Fruit fly (Drosophila melanogaster) whole organism, embryonic: ENCODE measurements around the gene CG16790.

Source experiments
- Antp ChIP-seq: fragments of 200-800 bp; sonication (Bioruptor generic); optimal IDR thresholded peaks from 3 replicates; lab custom pipeline; 2016; ENCODE audit warnings: missing biosample characterization, missing genetic modification characterization
- BEAF-32 ChIP-seq: fragments of 200-800 bp; sonication (Bioruptor generic); optimal IDR thresholded peaks from 3 replicates; lab custom pipeline; 2017; ENCODE audit warnings: missing biosample characterization, missing genetic modification characterization, mild to moderate bottlenecking, moderate library complexity, missing genetic modification reagents
- Blimp-1 ChIP-seq: fragments of 200-800 bp; sonication (Bioruptor generic); optimal IDR thresholded peaks from 3 replicates; lab custom pipeline; 2018; ENCODE audit warnings: missing biosample characterization, missing genetic modification characterization, mild to moderate bottlenecking, moderate library complexity, missing genetic modification reagents
- CG10462 ChIP-seq: fragments of 200-800 bp; sonication (Bioruptor generic); optimal IDR thresholded peaks from 2 replicates; lab custom pipeline; 2016; ENCODE audit warnings: missing biosample characterization, missing genetic modification characterization
- CG11504 ChIP-seq: fragments of 200-800 bp; sonication (Bioruptor generic); optimal IDR thresholded peaks from 3 replicates; lab custom pipeline; 2019; ENCODE audit warnings: missing biosample characterization, mild to moderate bottlenecking, missing genetic modification characterization, moderate library complexity
- CG12769 ChIP-seq: fragments of 200-800 bp; sonication (Bioruptor generic); optimal IDR thresholded peaks from 2 replicates; lab custom pipeline; 2019; ENCODE audit warnings: missing biosample characterization, mild to moderate bottlenecking, missing genetic modification characterization, moderate library complexity
- CG13775 ChIP-seq: fragments of 200-800 bp; sonication (Bioruptor generic); optimal IDR thresholded peaks from 3 replicates; lab custom pipeline; 2017; ENCODE audit warnings: missing biosample characterization, mild to moderate bottlenecking, missing genetic modification characterization
- CG14014 ChIP-seq: fragments of 200-800 bp; sonication (Bioruptor generic); IDR thresholded peaks from 2 replicates; pipeline ENCODE4 v1.3.6; 2022; ENCODE audit warnings: missing biosample characterization, missing genetic modification characterization
- CG14667 ChIP-seq: fragments of 200-800 bp; sonication (Bioruptor generic); IDR thresholded peaks from 2 replicates; pipeline ENCODE4 v1.3.6; 2022; ENCODE audit warnings: missing biosample characterization, missing genetic modification characterization
- CG14965 ChIP-seq: fragments of 200-800 bp; sonication (Bioruptor generic); optimal IDR thresholded peaks from 2 replicates; lab custom pipeline; 2016; ENCODE audit warnings: missing biosample characterization, missing genetic modification characterization, borderline replicate concordance
- CG15696 ChIP-seq: fragments of 200-800 bp; sonication (Bioruptor generic); optimal IDR thresholded peaks from 2 replicates; lab custom pipeline; 2019; ENCODE audit warnings: missing biosample characterization, mild to moderate bottlenecking, missing genetic modification characterization, moderate library complexity
- CG1603 ChIP-seq: fragments of 200-800 bp; sonication (Bioruptor generic); optimal IDR thresholded peaks from 2 replicates; lab custom pipeline; 2019; ENCODE audit warnings: missing biosample characterization, mild to moderate bottlenecking, missing genetic modification characterization, moderate library complexity
- CG30431 ChIP-seq: fragments of 200-800 bp; sonication (Bioruptor generic); optimal IDR thresholded peaks from 2 replicates; lab custom pipeline; 2017; ENCODE audit warnings: missing biosample characterization, missing genetic modification characterization
- CG32772 ChIP-seq: fragments of 200-800 bp; sonication (Bioruptor generic); IDR thresholded peaks from 2 replicates; pipeline ENCODE4 v1.3.6; 2022; ENCODE audit warnings: missing biosample characterization, missing genetic modification characterization
- CG3995 ChIP-seq: fragments of 200-800 bp; sonication (Bioruptor generic); optimal IDR thresholded peaks from 3 replicates; lab custom pipeline; 2016; ENCODE audit warnings: missing biosample characterization, missing genetic modification characterization
- CG4328 ChIP-seq: fragments of 200-800 bp; sonication (Bioruptor generic); optimal IDR thresholded peaks from 3 replicates; lab custom pipeline; 2017; ENCODE audit warnings: missing biosample characterization, missing genetic modification reagents, missing genetic modification characterization
- CG6689 ChIP-seq: fragments of 200-800 bp; sonication (Bioruptor generic); IDR thresholded peaks from 2 replicates; pipeline ENCODE4 v1.3.6; 2022; ENCODE audit warnings: missing biosample characterization, missing genetic modification characterization
- CG6854 ChIP-seq: fragments of 200-800 bp; sonication (Bioruptor generic); optimal IDR thresholded peaks from 3 replicates; lab custom pipeline; 2017; ENCODE audit warnings: missing biosample characterization, mild to moderate bottlenecking, missing genetic modification characterization
- CG7556 ChIP-seq: fragments of 200-800 bp; sonication (Bioruptor generic); optimal IDR thresholded peaks from 2 replicates; lab custom pipeline; 2017; ENCODE audit warnings: missing biosample characterization, mild to moderate bottlenecking, missing genetic modification characterization
- CG8478 ChIP-seq: fragments of >200 bp; optimal IDR thresholded peaks from 2 replicates; lab custom pipeline; 2018
- CG8765 ChIP-seq: fragments of 200-800 bp; sonication (Bioruptor generic); IDR thresholded peaks from 2 replicates; pipeline ENCODE4 v1.3.6; 2022; ENCODE audit warnings: missing biosample characterization, missing genetic modification characterization
- CG9876 ChIP-seq: fragments of 200-800 bp; sonication (Bioruptor generic); optimal IDR thresholded peaks from 2 replicates; lab custom pipeline; 2016; ENCODE audit warnings: missing biosample characterization, missing genetic modification characterization
- CG9932 ChIP-seq: fragments of 200-800 bp; sonication (Bioruptor generic); IDR thresholded peaks from 2 replicates; pipeline ENCODE4 v1.3.6; 2022; ENCODE audit warnings: missing biosample characterization, missing genetic modification characterization
- CTCF ChIP-seq: fragments of 200-800 bp; sonication (Bioruptor generic); optimal IDR thresholded peaks from 2 replicates; lab custom pipeline; 2017; ENCODE audit warnings: missing biosample characterization, mild to moderate bottlenecking, missing genetic modification characterization, moderate library complexity
- CkIIα-i1 ChIP-seq: fragments of 200-800 bp; sonication (Bioruptor generic); IDR thresholded peaks from 2 replicates; pipeline ENCODE4 v1.3.6; 2022; ENCODE audit warnings: missing biosample characterization, missing genetic modification characterization
- D19A ChIP-seq: fragments of 200-800 bp; optimal IDR thresholded peaks from 3 replicates; lab custom pipeline; 2019; ENCODE audit warnings: missing biosample characterization, mild to moderate bottlenecking, missing genetic modification characterization, moderate library complexity
- D19B ChIP-seq: fragments of 200-800 bp; sonication (Bioruptor generic); optimal IDR thresholded peaks from 2 replicates; lab custom pipeline; 2017; ENCODE audit warnings: missing biosample characterization, mild to moderate bottlenecking, missing genetic modification characterization
- Max ChIP-seq: fragments of 200-800 bp; sonication (Bioruptor generic); optimal IDR thresholded peaks from 2 replicates; lab custom pipeline; 2016; ENCODE audit warnings: missing biosample characterization, mild to moderate bottlenecking, missing genetic modification characterization
- Opbp ChIP-seq: fragments of 200-800 bp; sonication (Bioruptor generic); IDR thresholded peaks from 3 replicates; pipeline ENCODE4 v1.3.6; 2022; ENCODE audit warnings: missing biosample characterization, missing genetic modification characterization; ENCODE audit not compliant: partially characterized antibody
- Six4 ChIP-seq: fragments of 200-800 bp; sonication (Bioruptor generic); optimal IDR thresholded peaks from 2 replicates; lab custom pipeline; 2016; ENCODE audit warnings: missing biosample characterization, missing genetic modification characterization
- Usf ChIP-seq: fragments of 200-800 bp; sonication (Bioruptor generic); optimal IDR thresholded peaks from 2 replicates; lab custom pipeline; 2017; ENCODE audit warnings: missing genotype, missing biosample characterization, missing genetic modification characterization
- aop ChIP-seq: fragments of 200-800 bp; sonication (Bioruptor generic); IDR thresholded peaks from 2 replicates; pipeline ENCODE4 v1.3.6; 2022; ENCODE audit warnings: missing biosample characterization, missing genetic modification characterization
- cad ChIP-seq: fragments of >200 bp; optimal IDR thresholded peaks from 2 replicates; lab custom pipeline; 2017; ENCODE audit warnings: missing biosample characterization, missing genetic modification characterization
- caup ChIP-seq: fragments of 200-800 bp; sonication (Bioruptor generic); optimal IDR thresholded peaks from 3 replicates; lab custom pipeline; 2017; ENCODE audit warnings: missing biosample characterization, mild to moderate bottlenecking, missing genetic modification characterization, moderate library complexity; ENCODE audit not compliant: severe bottlenecking
- fd102C ChIP-seq: fragments of 200-800 bp; sonication (Bioruptor generic); optimal IDR thresholded peaks from 2 replicates; lab custom pipeline; 2018; ENCODE audit warnings: missing biosample characterization, mild to moderate bottlenecking, missing genetic modification characterization, moderate library complexity
- gro ChIP-seq: fragments of 200-800 bp; sonication (Bioruptor generic); optimal IDR thresholded peaks from 2 replicates; lab custom pipeline; 2016; ENCODE audit warnings: missing biosample characterization, missing genetic modification characterization
- ind ChIP-seq: fragments of 200-800 bp; sonication (Bioruptor generic); optimal IDR thresholded peaks from 3 replicates; lab custom pipeline; 2016; ENCODE audit warnings: missing biosample characterization, missing genetic modification characterization
- jigr1 ChIP-seq: fragments of 200-800 bp; sonication (Bioruptor generic); IDR thresholded peaks from 3 replicates; pipeline ENCODE4 v1.3.6; 2022; ENCODE audit warnings: missing biosample characterization, missing genetic modification characterization
- jumu ChIP-seq: fragments of 200-800 bp; sonication (Bioruptor generic); optimal IDR thresholded peaks from 3 replicates; lab custom pipeline; 2016; ENCODE audit warnings: missing biosample characterization, missing genetic modification characterization
- klu ChIP-seq: fragments of 200-800 bp; sonication (Bioruptor generic); IDR thresholded peaks from 2 replicates; pipeline ENCODE4 v1.3.6; 2022; ENCODE audit warnings: missing biosample characterization, missing genetic modification characterization
- luna ChIP-seq: fragments of 200-800 bp; sonication (Bioruptor generic); optimal IDR thresholded peaks from 2 replicates; lab custom pipeline; 2016; ENCODE audit warnings: missing biosample characterization, missing genetic modification characterization
- nau ChIP-seq: fragments of 200-800 bp; sonication (Bioruptor generic); optimal IDR thresholded peaks from 3 replicates; lab custom pipeline; 2017; ENCODE audit warnings: missing biosample characterization, mild to moderate bottlenecking, missing genetic modification characterization, missing genetic modification reagents
- nerfin-2 ChIP-seq: fragments of 200-800 bp; sonication (Bioruptor generic); IDR thresholded peaks from 2 replicates; pipeline ENCODE4 v1.3.6; 2022; ENCODE audit warnings: missing biosample characterization, missing genetic modification characterization; ENCODE audit not compliant: partially characterized antibody
- p53 ChIP-seq: fragments of 200-800 bp; sonication (Bioruptor generic); optimal IDR thresholded peaks from 2 replicates; lab custom pipeline; 2016; ENCODE audit warnings: missing biosample characterization, missing genetic modification characterization
- row ChIP-seq: fragments of 200-800 bp; sonication (Bioruptor generic); IDR thresholded peaks from 3 replicates; pipeline ENCODE4 v1.3.6; 2022; ENCODE audit warnings: missing biosample characterization, missing genetic modification characterization
- scrt ChIP-seq: fragments of 200-800 bp; sonication (Bioruptor generic); optimal IDR thresholded peaks from 2 replicates; lab custom pipeline; 2018; ENCODE audit warnings: missing biosample characterization, mild to moderate bottlenecking, missing genetic modification characterization, moderate library complexity
- slp2 ChIP-seq: fragments of 200-800 bp; sonication (Bioruptor generic); optimal IDR thresholded peaks from 2 replicates; lab custom pipeline; 2016; ENCODE audit warnings: missing biosample characterization, missing genetic modification characterization
- ssp ChIP-seq: fragments of 200-800 bp; sonication (Bioruptor generic); IDR thresholded peaks from 2 replicates; pipeline ENCODE4 v1.3.6; 2022; ENCODE audit warnings: missing biosample characterization, missing genetic modification characterization
- toy ChIP-seq: fragments of 200-800 bp; sonication (Bioruptor generic); IDR thresholded peaks from 2 replicates; pipeline ENCODE4 v1.3.6; 2022; ENCODE audit warnings: missing biosample characterization, missing genetic modification characterization
- zfh1 ChIP-seq: fragments of 200-800 bp; sonication (Bioruptor generic); IDR thresholded peaks from 3 replicates; pipeline ENCODE4 v1.3.6; 2022; ENCODE audit warnings: missing biosample characterization, missing genetic modification characterization

The CG16790 gene

dm6 chr3R:9534125-9534496 lies 35.9 kb downstream of the CG16790 start (continued):
- TF ChIP-seq p53: peak; percentile 31
- no peak for TF ChIP-seq fd102C
- peak; percentile 88 for TF ChIP-seq row (GFP tag; lab: Robert Waterston, UW)
- TF ChIP-seq CG13775: peak; percentile 83
- TF ChIP-seq CG14667 (GFP tag; lab: Robert Waterston, UW): peak; percentile 88
- TF ChIP-seq BEAF-32 (GFP tag; lab: Kevin White, UChicago): no peak
- TF ChIP-seq CG30431 (GFP tag; lab: Kevin White, UChicago): peak; percentile 80
- peak; percentile 88 for TF ChIP-seq slp2 (GFP tag; lab: Kevin White, UChicago)
- peak; percentile 70 for TF ChIP-seq klu (GFP tag; lab: Robert Waterston, UW)
- TF ChIP-seq scrt (GFP tag; lab: Kevin White, UChicago): peak; percentile 81
- peak; percentile 84 for TF ChIP-seq caup
- peak; percentile 82 for TF ChIP-seq ssp (GFP tag; lab: Robert Waterston, UW)
- TF ChIP-seq D19B (GFP tag; lab: Kevin White, UChicago): peak; percentile 68
- peak; percentile 81 for TF ChIP-seq jigr1
- peak; percentile 75 for TF ChIP-seq toy (GFP tag; lab: Robert Waterston, UW)
- no peak for TF ChIP-seq cad (GFP tag; lab: Kevin White, UChicago)
- peak; percentile 82 for TF ChIP-seq CG9876 (GFP tag; lab: Kevin White, UChicago)
- peak; percentile 86 for TF ChIP-seq Max (GFP tag; lab: Kevin White, UChicago)
- no peak for TF ChIP-seq CG8478 (lab: Kevin White, UChicago)
- TF ChIP-seq CG7556 (GFP tag; lab: Kevin White, UChicago): peak; percentile 92
- TF ChIP-seq CG15696 (tag; lab: Kevin White, UChicago): peak; percentile 54
- TF ChIP-seq jumu (GFP tag; lab: Kevin White, UChicago): peak; percentile 81
- TF ChIP-seq Usf (GFP tag; lab: Kevin White, UChicago): peak; percentile 52
- peak; percentile 91 for TF ChIP-seq D19A (tag; lab: Kevin White, UChicago)
- peak; percentile 3 for TF ChIP-seq CG3995 (GFP tag; lab: Kevin White, UChicago)
- TF ChIP-seq Antp: peak; percentile 86
- no peak for TF ChIP-seq Opbp (GFP tag; lab: Robert Waterston, UW)
- TF ChIP-seq CG6689 (GFP tag; lab: Robert Waterston, UW): peak; percentile 91

dm6 chr3R:9533181-9534124 lies 36.6 kb downstream of the CG16790 start:
- TF ChIP-seq luna (GFP tag; lab: Kevin White, UChicago) (peak; percentile 44), CG12769 (peak; percentile 89), nerfin-2 (0 out of 2 replicates have a peak, but pooled peaks have one; percentile 34), CG8765 (GFP tag; lab: Robert Waterston, UW) (peak; percentile 39; the same call in 1 of the 2 replicates), CG9932 (peak; percentile 89), CG11504 (tag; lab: Kevin White, UChicago) (peak; percentile 97), ind (GFP tag; lab: Kevin White, UChicago) (peak; percentile 96), CG14965 (GFP tag; lab: Kevin White, UChicago) (no peak), CG4328 (GFP tag; lab: Kevin White, UChicago) (peak; percentile 98), CTCF (peak; percentile 71), CG6854 (GFP tag; lab: Kevin White, UChicago) (peak; percentile 97), aop (GFP tag; lab: Robert Waterston, UW) (0 out of 2 replicates have a peak, but pooled peaks have one; percentile 35), gro (GFP tag; lab: Kevin White, UChicago) (peak; percentile 92), Six4 (GFP tag; lab: Kevin White, UChicago) (peak; percentile 94), CG1603 (tag; lab: Kevin White, UChicago) (peak; percentile 74), nau (peak; percentile 98), zfh1 (GFP tag; lab: Robert Waterston, UW) (peak; percentile 83), Blimp-1 (GFP tag; lab: Kevin White, UChicago) (peak; percentile 89), CkIIα-i1 (0 out of 2 replicates have a peak, but pooled peaks have one; percentile 30), CG32772 (GFP tag; lab: Robert Waterston, UW) (peak; percentile 85), CG10462 (GFP tag; lab: Kevin White, UChicago) (peak; percentile 86), CG14014 (GFP tag; lab: Robert Waterston, UW) (peak; percentile 89)
